Fruit fly (Drosophila melanogaster) S2 (cell line): Measurements from ENCODE around the gene CG7601.
A peak's percentile ranks its signal among the peaks of the same experiment; 100 is the strongest.

Experiments used
- CG8478 ChIP-seq: fragments of >200 bp; optimal IDR thresholded peaks from 2 replicates; lab custom pipeline; 2018
- CTCF ChIP-seq, 2 experiments: fragments of >200 bp; optimal IDR thresholded peaks; 2 replicates each; lab custom pipeline; 2018

CG7601 gene

DNA sequence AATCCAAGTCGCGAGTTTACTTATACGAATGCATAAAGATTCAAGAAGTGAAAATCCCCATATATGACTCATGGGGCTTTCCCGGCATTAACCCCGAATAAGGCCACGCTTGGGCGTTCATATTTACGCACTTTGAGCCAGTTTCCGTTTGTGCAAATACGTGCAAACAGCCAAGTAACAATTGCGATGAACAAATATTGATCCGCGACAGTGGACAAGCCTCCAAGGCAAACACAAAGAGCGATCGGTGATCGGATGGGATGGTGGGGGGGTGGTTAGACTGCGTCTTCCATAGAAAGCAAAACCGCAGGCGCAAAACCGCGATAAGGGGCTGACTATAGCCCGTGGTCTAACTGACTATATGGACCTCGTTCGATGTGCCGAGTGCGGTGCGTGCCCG is 20.7 kb upstream of the CG7601 start:
- TF ChIP-seq CTCF (optimal IDR thresholded peaks at IDR 0.05; lab: Kevin White, UChicago) (no peak), CG8478 (lab: Kevin White, UChicago) (no peak)

DNA sequence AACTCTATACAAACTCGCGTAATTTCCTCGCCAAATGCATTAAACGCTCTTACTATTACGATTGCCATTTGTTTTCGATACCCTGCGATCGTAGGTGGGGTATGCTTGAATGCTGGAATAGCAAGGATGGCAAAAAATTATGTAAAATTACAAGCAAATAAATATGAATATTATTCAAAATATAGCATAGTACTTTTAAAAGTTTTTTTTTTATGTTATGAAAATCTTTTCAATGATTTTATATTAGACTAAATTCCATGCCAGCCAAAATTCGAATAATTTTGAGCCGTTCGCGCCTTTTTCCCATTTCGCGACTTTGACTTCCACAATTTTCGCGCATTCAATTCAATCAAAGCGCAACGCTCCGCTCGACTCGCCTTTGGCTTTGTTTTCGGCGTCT is 19.6 kb upstream of the CG7601 start:
- no peak for TF ChIP-seq CG8478 (lab: Kevin White, UChicago)
- TF ChIP-seq CTCF (optimal IDR thresholded peaks at IDR 0.05; lab: Kevin White, UChicago): no peak

DNA sequence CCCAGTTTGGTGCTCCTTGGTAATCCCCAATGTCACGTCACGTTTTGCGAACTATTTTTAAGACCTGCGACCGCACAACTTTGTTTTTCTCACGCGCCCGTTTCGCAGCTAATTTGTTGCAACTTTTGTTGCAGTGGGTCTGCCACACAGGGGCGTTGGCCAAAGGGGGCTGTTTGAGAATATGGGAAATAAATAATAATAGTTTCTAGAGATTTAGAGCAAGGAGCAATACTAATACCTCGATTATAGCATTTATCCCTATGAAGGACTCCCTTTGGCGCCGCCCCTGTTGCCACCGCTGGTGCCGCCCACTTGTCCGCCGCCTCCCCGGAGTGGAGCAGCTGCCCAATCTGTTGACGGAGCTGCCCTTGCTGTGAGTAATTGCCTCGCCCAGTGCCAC is 18.7 kb upstream of the CG7601 start:
- TF ChIP-seq CG8478 (lab: Kevin White, UChicago) (no peak), CTCF (optimal IDR thresholded peaks at IDR 0.05; lab: Kevin White, UChicago) (no peak)

DNA sequence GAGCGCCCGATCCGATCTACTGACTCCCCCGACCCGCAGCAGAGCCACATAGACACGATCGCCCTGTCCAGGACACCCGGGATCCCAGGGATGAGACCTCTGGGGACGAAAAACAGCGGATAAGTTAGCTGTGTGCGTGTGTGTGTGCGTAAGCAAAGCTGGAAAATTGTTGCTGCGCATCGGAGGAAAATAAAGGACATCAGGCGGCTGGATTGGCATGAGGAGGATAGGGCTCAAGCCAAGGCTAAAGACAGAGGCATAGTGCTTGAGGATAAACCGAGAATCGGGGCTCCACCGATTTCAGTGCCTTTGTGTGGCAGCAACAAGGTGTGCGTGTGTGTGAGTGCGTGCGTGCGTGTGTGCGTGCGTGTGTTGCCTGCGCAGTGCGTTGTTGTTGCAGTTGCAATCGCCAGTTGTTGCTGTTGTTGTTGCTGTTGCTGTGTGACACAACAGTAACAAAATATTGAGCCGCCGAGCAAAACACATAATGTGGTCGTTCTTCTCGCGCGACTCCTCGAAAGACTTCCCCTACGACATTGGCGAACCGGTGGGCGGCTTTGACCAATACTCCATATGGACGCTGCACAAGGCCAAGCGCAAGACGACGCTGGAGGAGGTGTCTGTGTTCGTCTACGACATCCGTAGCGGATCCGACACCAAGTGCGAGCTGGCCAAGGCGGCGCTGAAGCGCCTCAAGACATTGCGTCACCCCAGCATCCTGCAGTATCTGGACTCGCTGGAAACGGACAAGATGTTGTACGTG is 12.9 kb upstream of the CG7601 start:
- TF ChIP-seq CG8478 (lab: Kevin White, UChicago) (peak; percentile 35), CTCF (optimal IDR thresholded peaks at IDR 0.05; lab: Kevin White, UChicago) (no peak)

DNA sequence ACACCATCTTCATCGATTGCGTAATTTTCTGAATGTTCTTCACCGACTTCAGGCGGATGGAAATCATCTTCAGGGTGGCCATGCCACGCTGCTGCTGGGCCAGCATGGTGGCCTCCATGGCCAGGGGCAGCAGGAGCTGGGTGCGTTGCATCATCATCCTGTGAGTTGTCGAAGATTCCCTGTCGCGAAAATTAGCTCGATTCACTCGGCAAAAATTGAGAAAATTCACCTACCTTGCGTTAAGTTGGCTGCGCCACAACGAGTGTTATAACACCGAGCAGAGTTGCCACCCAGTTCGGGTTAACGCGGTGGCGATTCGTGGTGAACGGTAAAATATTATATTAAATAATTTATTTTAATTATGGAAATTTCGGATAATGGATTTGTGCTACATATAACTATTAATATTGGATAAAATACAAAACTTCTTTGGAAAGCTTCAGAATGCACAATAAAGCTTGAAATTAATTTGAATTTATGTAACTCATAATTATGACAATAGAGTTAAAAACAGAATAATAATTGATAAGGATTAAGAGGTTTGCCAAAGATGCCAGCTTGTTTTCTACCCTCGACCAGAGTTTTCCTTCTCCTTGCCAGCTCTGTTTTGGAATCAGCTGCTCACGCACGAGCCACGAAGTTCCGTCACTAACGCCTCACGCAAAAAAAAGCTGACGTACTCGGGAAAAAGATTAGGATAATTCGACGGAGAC is 12.2 kb upstream of the CG7601 start, which contains the start of the genes ATPsyngamma and yata:
Gene ATPsyngamma, minus strand, starts transcription at position 573 of the 713 bp plus-strand sequence.
Gene yata, plus strand, starts transcription at position 629 of the 713 bp plus-strand sequence.
- TF ChIP-seq CG8478 (lab: Kevin White, UChicago): no peak
- no peak for TF ChIP-seq CTCF (optimal IDR thresholded peaks at IDR 0.05; lab: Kevin White, UChicago)

DNA sequence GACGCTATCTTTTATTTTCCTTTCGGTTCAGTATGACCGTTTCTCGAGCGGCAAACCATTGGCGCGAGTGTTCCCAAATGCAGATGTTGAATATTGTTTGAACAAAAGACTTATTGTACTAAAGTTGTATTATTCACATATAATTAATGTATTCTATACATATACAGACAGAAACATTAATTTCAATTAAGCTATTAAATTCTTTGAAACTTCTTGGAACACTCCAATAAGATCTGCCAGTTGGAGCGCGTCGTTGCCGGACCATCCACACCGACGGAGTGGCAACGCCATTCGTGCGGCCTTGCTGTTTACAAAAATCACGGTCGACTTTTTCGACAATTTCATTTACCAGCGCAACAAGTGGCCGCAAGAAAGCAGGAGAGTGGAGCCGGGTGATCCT is 8.5 kb upstream of the CG7601 start, which contains the start of the genes Wdr24 and IntS11:
Gene Wdr24, minus strand, starts transcription at position 37 of the 400 bp plus-strand sequence.
Gene IntS11, plus strand, starts transcription at position 282 of the 400 bp plus-strand sequence.
- TF ChIP-seq CTCF (optimal IDR thresholded peaks at IDR 0.05; lab: Kevin White, UChicago) (peak; percentile 18 to 55), CG8478 (lab: Kevin White, UChicago) (no peak)

DNA sequence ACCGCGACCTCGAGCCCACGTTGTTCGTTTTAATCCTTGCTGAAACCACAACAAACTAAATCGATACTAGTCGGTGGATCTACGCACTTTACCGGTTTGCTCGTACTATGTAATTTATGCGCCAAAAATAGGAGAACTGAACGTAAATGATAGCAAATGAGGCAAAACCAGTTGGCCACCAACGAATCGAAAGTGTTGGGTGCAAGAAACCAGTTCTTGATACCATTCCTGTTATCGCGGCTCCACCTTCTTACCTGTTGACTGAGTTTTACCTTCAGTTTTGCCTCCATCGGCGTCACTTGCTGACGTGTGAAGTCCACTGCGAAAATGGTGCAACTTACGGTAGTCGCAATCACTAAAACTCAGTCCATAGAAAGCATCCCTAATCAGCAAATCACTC is 3.5 kb upstream of the CG7601 start:
- no peak for TF ChIP-seq CTCF (optimal IDR thresholded peaks at IDR 0.05; lab: Kevin White, UChicago)
- TF ChIP-seq CG8478 (lab: Kevin White, UChicago): no peak

DNA sequence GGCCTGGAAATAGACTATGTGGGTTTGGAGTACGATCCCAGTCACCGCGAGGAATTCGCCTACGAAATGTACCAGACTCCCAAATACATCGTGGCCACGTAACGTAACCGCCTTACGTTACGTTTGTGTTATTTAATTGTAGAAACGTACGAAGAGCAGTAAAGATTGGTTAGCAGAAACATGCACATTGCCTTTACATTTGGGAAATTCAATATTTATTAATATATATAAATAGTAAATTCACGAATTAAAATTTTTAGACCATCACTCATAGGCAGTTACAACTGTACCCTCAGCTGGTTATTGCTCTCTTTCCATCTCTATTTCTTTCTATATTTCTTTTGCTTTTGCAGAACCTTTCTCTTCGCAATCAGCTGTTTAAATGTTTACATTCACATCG is 1.3 kb upstream of the CG7601 start, which contains the start of gene Gnpnat:
Gene Gnpnat, plus strand, starts transcription at position 385 of the 400 bp plus-strand sequence.
- TF ChIP-seq CTCF (optimal IDR thresholded peaks at IDR 0.05; lab: Kevin White, UChicago) (no peak), CG8478 (lab: Kevin White, UChicago) (no peak)

DNA sequence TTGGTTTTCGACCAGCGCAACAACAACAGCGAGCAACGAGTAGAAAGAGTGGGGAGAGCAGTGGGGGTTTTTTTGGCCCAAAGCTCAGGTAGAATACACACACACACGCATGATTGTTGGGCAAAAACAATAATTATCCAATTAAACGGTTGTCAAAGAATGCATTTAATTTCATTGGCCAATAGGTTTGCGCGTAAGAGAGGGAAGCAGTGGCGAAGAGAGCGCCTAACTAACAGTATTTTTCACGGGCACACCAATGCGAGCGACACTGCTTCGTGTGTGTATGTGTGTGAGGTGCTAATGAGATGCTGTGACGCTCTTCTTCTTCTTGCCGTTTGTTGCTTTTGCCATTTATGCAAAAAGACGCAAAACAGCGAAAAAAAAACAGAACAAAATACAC is 10.3 kb downstream of the CG7601 start:
- TF ChIP-seq CG8478 (lab: Kevin White, UChicago) (no peak), CTCF (optimal IDR thresholded peaks at IDR 0.05; lab: Kevin White, UChicago) (no peak)

DNA sequence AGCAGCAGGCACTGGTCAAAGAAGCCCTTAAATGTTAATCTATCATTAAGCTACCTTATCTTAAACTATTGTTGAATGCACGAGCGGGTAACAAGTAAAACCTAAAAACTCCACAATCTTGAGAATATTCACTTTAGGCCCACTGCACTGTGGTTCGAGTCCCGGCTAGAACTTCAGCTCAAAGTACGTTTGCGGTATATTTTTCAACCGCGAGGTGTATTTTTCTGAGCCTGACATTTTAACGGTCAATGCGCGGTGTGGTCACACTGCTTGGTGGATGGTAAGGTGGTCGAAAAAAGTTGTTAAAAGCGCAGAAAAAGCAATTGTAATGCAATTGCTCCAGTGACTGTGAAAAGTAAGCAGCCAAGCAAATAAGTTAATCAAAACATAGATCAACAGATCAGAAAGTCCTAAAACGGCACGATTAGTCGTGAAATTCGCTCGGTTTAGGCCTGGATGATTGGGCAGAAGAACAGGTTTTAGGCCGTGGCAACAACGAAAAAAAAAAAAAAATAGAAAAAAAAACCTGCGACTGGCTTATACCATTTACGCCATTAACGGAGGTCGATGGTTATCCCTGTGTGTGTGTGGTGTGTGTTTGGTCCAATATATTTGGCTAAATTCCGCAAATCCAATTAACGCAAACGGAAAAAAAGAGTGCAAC is 10.8 kb downstream of the CG7601 start, which contains the start of gene Kul:
Gene Kul, plus strand, starts transcription at position 254 of the 664 bp plus-strand sequence.
- peak; percentile 52 for TF ChIP-seq CTCF (optimal IDR thresholded peaks at IDR 0.05; lab: Kevin White, UChicago)
- TF ChIP-seq CG8478 (lab: Kevin White, UChicago): no peak

DNA sequence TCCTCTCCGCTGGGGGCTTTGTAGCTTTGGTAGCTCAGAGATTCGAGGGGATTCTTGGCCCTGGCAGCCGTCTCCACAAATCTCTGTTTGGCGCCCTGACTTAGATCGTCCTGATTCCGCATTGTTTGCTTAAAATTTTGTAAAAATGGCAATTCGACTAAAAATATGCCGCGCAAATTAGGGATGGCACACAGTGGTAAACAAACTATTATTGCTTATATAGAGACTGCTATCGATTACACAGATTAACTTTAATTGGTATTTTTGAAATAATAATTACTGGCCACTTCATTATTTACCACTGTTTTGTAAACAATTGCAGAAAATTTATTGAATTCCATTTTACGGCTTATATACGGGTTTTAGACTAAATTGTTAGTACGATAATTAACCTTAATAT is 11.8 kb downstream of the CG7601 start, which contains the start of the genes Naa40 and CG18731:
Gene Naa40, minus strand, starts transcription at position 206 of the 400 bp plus-strand sequence.
Gene CG18731, plus strand, starts transcription at position 283 of the 400 bp plus-strand sequence.
- TF ChIP-seq CG8478 (lab: Kevin White, UChicago): no peak
- TF ChIP-seq CTCF (optimal IDR thresholded peaks at IDR 0.05; lab: Kevin White, UChicago): no peak

DNA sequence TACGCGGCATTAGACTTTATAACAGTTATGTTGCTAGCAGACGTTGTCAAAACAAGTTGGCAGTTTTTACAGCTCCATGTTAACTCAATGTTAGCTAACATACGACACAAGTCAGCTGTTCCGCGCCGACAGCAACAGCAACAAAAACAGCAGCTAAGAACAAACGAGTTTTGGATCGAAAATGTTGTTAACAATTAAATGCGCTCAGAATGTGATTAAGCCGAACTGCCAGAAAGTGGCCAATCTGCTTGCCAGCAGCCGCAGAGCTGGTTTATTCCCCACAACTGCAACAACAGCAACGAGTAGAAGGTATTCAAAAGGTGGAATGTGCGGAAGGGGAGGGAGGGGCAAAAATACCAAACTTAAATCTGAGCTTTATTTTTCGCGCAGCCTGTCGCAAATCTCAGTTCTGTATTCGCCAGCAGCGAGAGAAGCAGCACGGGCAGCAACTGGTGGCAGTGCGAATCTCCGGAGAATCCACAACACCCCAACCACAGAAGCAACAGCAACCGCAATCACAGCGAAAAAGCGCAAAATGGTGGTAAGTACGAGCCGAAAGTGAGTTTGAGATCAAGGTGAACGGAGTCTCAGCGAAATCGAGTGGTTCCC is 13.4 kb downstream of the CG7601 start, which contains the start of gene Pcd:
Gene Pcd, plus strand, starts transcription at position 116 of the 609 bp plus-strand sequence.
- TF ChIP-seq CG8478 (lab: Kevin White, UChicago): no peak
- TF ChIP-seq CTCF (optimal IDR thresholded peaks at IDR 0.05; lab: Kevin White, UChicago): no peak

DNA sequence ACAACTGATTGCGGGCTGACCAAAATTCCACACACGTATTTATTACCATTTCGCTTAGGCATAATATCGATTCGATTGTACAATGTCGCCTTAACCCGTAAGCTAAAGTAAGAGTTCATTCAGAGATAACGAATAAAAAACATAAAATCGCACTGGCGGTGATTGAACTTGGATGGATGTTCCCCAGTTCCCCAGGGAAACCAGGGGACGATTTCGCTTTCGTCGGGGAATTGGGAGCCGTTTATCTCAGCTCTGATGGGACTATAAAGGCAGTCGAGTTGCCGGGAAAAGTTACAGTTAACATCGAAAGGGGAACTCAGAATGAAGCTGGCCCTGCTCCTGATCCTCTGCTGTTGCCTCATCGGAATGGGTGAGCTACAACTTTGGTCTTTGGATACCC is 14.3 kb downstream of the CG7601 start, which contains the start of gene CG34296:
Gene CG34296, plus strand, starts transcription at position 301 of the 400 bp plus-strand sequence.
- TF ChIP-seq CG8478 (lab: Kevin White, UChicago): no peak
- no peak for TF ChIP-seq CTCF (optimal IDR thresholded peaks at IDR 0.05; lab: Kevin White, UChicago)

DNA sequence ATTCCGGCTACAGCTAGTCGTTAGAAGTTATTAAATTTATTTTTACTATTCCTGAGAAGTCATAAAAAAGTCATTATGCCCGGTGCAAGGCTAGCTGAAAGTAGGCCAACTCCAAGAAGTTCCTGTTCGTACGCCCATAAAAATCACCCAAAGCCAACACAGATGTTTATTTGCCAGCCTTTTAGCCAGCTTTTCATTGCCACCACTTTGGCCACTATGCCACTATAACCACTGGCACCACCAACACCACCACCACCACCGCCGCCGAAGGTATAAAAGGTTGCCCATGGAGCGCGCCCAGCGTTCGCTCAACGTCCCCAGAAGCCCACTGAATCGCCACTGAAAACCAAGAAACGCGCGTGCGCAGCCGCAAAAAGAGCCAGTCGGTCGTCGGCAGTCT is 18.2 kb downstream of the CG7601 start, which contains the start of gene CG15506:
Gene CG15506, plus strand, starts transcription at position 301 of the 400 bp plus-strand sequence.
- no peak for TF ChIP-seq CTCF (optimal IDR thresholded peaks at IDR 0.05; lab: Kevin White, UChicago)
- TF ChIP-seq CG8478 (lab: Kevin White, UChicago): no peak
